Fruit fly (Drosophila melanogaster): ENCODE measurements around the gene pcx.
A peak's percentile ranks its signal among the peaks of the same experiment; 100 is the strongest.

The pcx gene

DNA sequence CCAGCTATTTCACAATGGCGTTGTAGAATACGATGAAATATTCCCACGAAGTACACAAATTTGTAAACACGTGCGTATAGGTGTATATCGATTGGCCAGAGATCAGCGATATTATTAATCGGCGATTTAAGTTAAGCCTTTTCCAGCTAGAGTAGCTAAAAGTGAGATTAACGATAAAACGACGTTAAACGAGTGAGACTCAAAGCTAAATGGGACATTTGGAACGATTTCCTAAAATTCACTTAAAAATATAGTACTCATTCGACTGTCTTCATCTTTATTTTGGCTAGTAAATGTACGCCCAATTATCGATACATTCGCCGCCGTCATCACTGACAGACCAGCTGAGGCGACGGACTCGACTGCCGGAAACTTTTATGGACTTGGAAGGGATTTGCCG is 40.5 kb upstream of the pcx start, which contains the start of the genes Nmd3 and CG17776 (continued):
- peak; percentile 73 for TF ChIP-seq Dref (GFP tag; IDR thresholded peaks at IDR 0.05)
- no peak for TF ChIP-seq CTCF (GFP tag; optimal IDR thresholded peaks at IDR 0.05)
- TF ChIP-seq trem (tag; optimal IDR thresholded peaks at IDR 0.05): peak; percentile 43
- TF ChIP-seq Sin3A (optimal IDR thresholded peaks at IDR 0.05): peak; percentile 60
- TF ChIP-seq Bdp1 (GFP tag; optimal IDR thresholded peaks at IDR 0.05): peak; percentile 28
- no peak for TF ChIP-seq Abd-B (GFP tag; optimal IDR thresholded peaks at IDR 0.05)
- no peak for TF ChIP-seq Xbp1 (GFP tag; optimal IDR thresholded peaks at IDR 0.05)
- peak; percentile 51 for TF ChIP-seq inv (GFP tag; IDR thresholded peaks at IDR 0.05; ENCODE audit: partially characterized antibody)
- peak; percentile 45 for TF ChIP-seq sug (tag; optimal IDR thresholded peaks at IDR 0.05)
- no peak for TF ChIP-seq CG12155 (GFP tag; optimal IDR thresholded peaks at IDR 0.05)
- TF ChIP-seq NC2β (GFP tag; optimal IDR thresholded peaks at IDR 0.05): no peak
- peak; percentile 39 for TF ChIP-seq phol (tag; optimal IDR thresholded peaks at IDR 0.05)
- no peak for TF ChIP-seq repo (GFP tag; optimal IDR thresholded peaks at IDR 0.05)
- TF ChIP-seq CG10979 (tag; optimal IDR thresholded peaks at IDR 0.05): no peak
- TF ChIP-seq Dek (tag; optimal IDR thresholded peaks at IDR 0.05): no peak
- TF ChIP-seq chm (GFP tag; IDR thresholded peaks at IDR 0.05): no peak
- TF ChIP-seq amos (GFP tag; IDR thresholded peaks at IDR 0.05; ENCODE audit: partially characterized antibody): peak; percentile 47; the same call in 1 of the 2 replicates
- peak; percentile 71 for TF ChIP-seq Med (GFP tag)
- peak; percentile 20 to 85 for TF ChIP-seq crp (GFP tag; optimal IDR thresholded peaks at IDR 0.05)
- TF ChIP-seq CG18011 (GFP tag; optimal IDR thresholded peaks at IDR 0.05): no peak
- no peak for TF ChIP-seq danr (GFP tag; IDR thresholded peaks at IDR 0.05)
- TF ChIP-seq Mad (GFP tag; optimal IDR thresholded peaks at IDR 0.05): no peak
- TF ChIP-seq CG15601 (tag; optimal IDR thresholded peaks at IDR 0.05): no peak
- no peak for TF ChIP-seq pita (GFP tag; optimal IDR thresholded peaks at IDR 0.05)
- peak; percentile 77 for TF ChIP-seq sna (GFP tag; IDR thresholded peaks at IDR 0.05; ENCODE audit: partially characterized antibody)
- no peak for TF ChIP-seq Hmr (GFP tag; optimal IDR thresholded peaks at IDR 0.05)
- TF ChIP-seq cwo (GFP tag; optimal IDR thresholded peaks at IDR 0.05): peak; percentile 79
- TF ChIP-seq Side (GFP tag; optimal IDR thresholded peaks at IDR 0.05): peak; percentile 11
- no peak for TF ChIP-seq CG42726 (GFP tag; IDR thresholded peaks at IDR 0.05; ENCODE audit: partially characterized antibody)
- TF ChIP-seq Opbp (GFP tag; IDR thresholded peaks at IDR 0.05; ENCODE audit: partially characterized antibody): peak; percentile 35; the same call in 1 of the 3 replicates
- TF ChIP-seq CG7372 (GFP tag; IDR thresholded peaks at IDR 0.05): no peak
- 0 out of 3 replicates have a peak, but pooled peaks have one; percentile 12 for TF ChIP-seq CG7963 (GFP tag; IDR thresholded peaks at IDR 0.05; ENCODE audit: partially characterized antibody)
- TF ChIP-seq CG11696 (GFP tag; IDR thresholded peaks at IDR 0.05): no peak
- TF ChIP-seq caup (GFP tag; optimal IDR thresholded peaks at IDR 0.05; ENCODE audit: severe bottlenecking): no peak
- TF ChIP-seq Adf1 (GFP tag; IDR thresholded peaks at IDR 0.05): no peak
- no peak for TF ChIP-seq CG2712 (tag; optimal IDR thresholded peaks at IDR 0.05)
- no peak for TF ChIP-seq ttk (GFP tag; IDR thresholded peaks at IDR 0.05)
- no peak for TF ChIP-seq disco-r (GFP tag; optimal IDR thresholded peaks at IDR 0.05)
- peak; percentile 66 for TF ChIP-seq row (GFP tag; IDR thresholded peaks at IDR 0.05)
- TF ChIP-seq gfzf (GFP tag; optimal IDR thresholded peaks at IDR 0.05): peak; percentile 6
- peak; percentile 82 for TF ChIP-seq CG13287 (GFP tag; IDR thresholded peaks at IDR 0.05; ENCODE audit: partially characterized antibody)
- TF ChIP-seq HLH54F (GFP tag; optimal IDR thresholded peaks at IDR 0.05): no peak
- peak; percentile 1 for TF ChIP-seq CG34376 (GFP tag; optimal IDR thresholded peaks at IDR 0.05)
- no peak for TF ChIP-seq Spps (tag; optimal IDR thresholded peaks at IDR 0.05)
- peak; percentile 26 for TF ChIP-seq CHES-1-like (GFP tag; optimal IDR thresholded peaks at IDR 0.05)
- peak; percentile 58; the same call in 1 of the 3 replicates for TF ChIP-seq mld (GFP tag; IDR thresholded peaks at IDR 0.05; ENCODE audit: partially characterized antibody)
- TF ChIP-seq E2f2 (GFP tag; IDR thresholded peaks at IDR 0.05): peak; percentile 46; the same call in 1 of the 2 replicates
- no peak for TF ChIP-seq CG14014 (GFP tag; IDR thresholded peaks at IDR 0.05)
- TF ChIP-seq CG13894 (tag; optimal IDR thresholded peaks at IDR 0.05): no peak
- no peak for TF ChIP-seq CG10959 (GFP tag; IDR thresholded peaks at IDR 0.05)
- no peak for TF ChIP-seq ATbp (GFP tag; optimal IDR thresholded peaks at IDR 0.05)
